Worm (Caenorhabditis elegans) whole organism, young adult: ENCODE measurements around the gene srt-33.
A peak's percentile ranks its signal among the peaks of the same experiment; 100 is the strongest.

Source experiments
- B0261.1 ChIP-seq: sonication (generic microtip); optimal IDR thresholded peaks from 2 replicates; lab custom pipeline; 2016; ENCODE audit warnings: mild to moderate bottlenecking, missing genetic modification characterization, moderate library complexity, missing compliant biosample characterization
- C17E4.6 ChIP-seq: fragments of 200-800 bp; sonication (Bioruptor generic); IDR thresholded peaks from 2 replicates; pipeline ENCODE4 v1.3.6; 2022; ENCODE audit warnings: missing genetic modification reagents, missing genetic modification characterization, missing compliant biosample characterization
- D2030.7 ChIP-seq: fragments of 200-800 bp; sonication (Bioruptor generic); IDR thresholded peaks from 2 replicates; pipeline ENCODE4 v1.3.6; 2022; ENCODE audit warnings: missing genetic modification reagents, missing genetic modification characterization, missing compliant biosample characterization
- F33H1.4 ChIP-seq: fragments of 200-800 bp; sonication (Bioruptor generic); IDR thresholded peaks from 2 replicates; pipeline ENCODE4 v1.3.6; 2022; ENCODE audit warnings: missing genetic modification reagents, missing genetic modification characterization, missing compliant biosample characterization
- F37B4.10 ChIP-seq: fragments of 200-800 bp; sonication (Bioruptor generic); IDR thresholded peaks from 2 replicates; pipeline ENCODE4 v1.3.6; 2022; ENCODE audit warnings: missing genetic modification characterization, missing compliant biosample characterization
- F39B2.1 ChIP-seq: fragments of 200-800 bp; sonication (Bioruptor generic); IDR thresholded peaks from 2 replicates; pipeline ENCODE4 v1.3.6; 2022; ENCODE audit warnings: missing genetic modification reagents, missing genetic modification characterization, missing compliant biosample characterization
- K11D2.4 ChIP-seq: fragments of 200-800 bp; sonication (Bioruptor generic); IDR thresholded peaks from 2 replicates; pipeline ENCODE4 v1.3.6; 2022; ENCODE audit warnings: missing genetic modification reagents, missing genetic modification characterization, missing compliant biosample characterization
- Y53F4B.3 ChIP-seq: fragments of 200-800 bp; sonication (Bioruptor generic); IDR thresholded peaks from 2 replicates; pipeline ENCODE4 v1.3.6; 2022; ENCODE audit warnings: missing genetic modification reagents, missing genetic modification characterization, missing compliant biosample characterization
- Y53G8AR.9 ChIP-seq: fragments of 200-800 bp; sonication (Bioruptor generic); conservative IDR thresholded peaks from 2 replicates; pipeline ENCODE4 v1.3.6; 2022; ENCODE audit warnings: missing genetic modification reagents, missing genetic modification characterization, missing compliant biosample characterization
- Y56A3A.18 ChIP-seq: fragments of 200-800 bp; sonication (Bioruptor generic); IDR thresholded peaks from 2 replicates; pipeline ENCODE4 v1.3.6; 2022; ENCODE audit warnings: missing genetic modification reagents, missing genetic modification characterization, missing compliant biosample characterization
- Y67H2A.10 ChIP-seq: fragments of 200-800 bp; sonication (Bioruptor generic); conservative IDR thresholded peaks from 2 replicates; pipeline ENCODE4 v1.3.6; 2022; ENCODE audit warnings: missing genetic modification reagents, missing genetic modification characterization, missing compliant biosample characterization
- Y79H2A.3 ChIP-seq: fragments of 200-800 bp; sonication (Bioruptor generic); conservative IDR thresholded peaks from 2 replicates; pipeline ENCODE4 v1.3.6; 2022; ENCODE audit warnings: missing genetic modification reagents, missing genetic modification characterization, missing compliant biosample characterization
- Y95B8A.8 ChIP-seq: fragments of 200-800 bp; sonication (Bioruptor generic); IDR thresholded peaks from 2 replicates; pipeline ENCODE4 v1.3.6; 2022; ENCODE audit warnings: missing genetic modification reagents, missing genetic modification characterization, missing compliant biosample characterization
- aptf-3 ChIP-seq: fragments of 200-800 bp; sonication (Bioruptor generic); IDR thresholded peaks from 2 replicates; pipeline ENCODE4 v1.3.6; 2022; ENCODE audit warnings: missing genetic modification characterization, missing compliant biosample characterization
- attf-3 ChIP-seq: fragments of 200-800 bp; sonication (Bioruptor generic); conservative IDR thresholded peaks from 2 replicates; pipeline ENCODE4 v1.3.6; 2022; ENCODE audit warnings: missing genetic modification reagents, missing genetic modification characterization, missing compliant biosample characterization
- attf-6 ChIP-seq: fragments of 200-800 bp; sonication (Bioruptor generic); IDR thresholded peaks from 2 replicates; pipeline ENCODE4 v1.3.6; 2022; ENCODE audit warnings: missing genetic modification reagents, missing genetic modification characterization, missing compliant biosample characterization
- bed-1 ChIP-seq: fragments of 200-800 bp; sonication (Bioruptor generic); IDR thresholded peaks from 2 replicates; pipeline ENCODE4 v1.3.6; 2022; ENCODE audit warnings: missing genetic modification reagents, missing genetic modification characterization, missing compliant biosample characterization
- bed-2 ChIP-seq: fragments of 200-800 bp; sonication (Bioruptor generic); IDR thresholded peaks from 2 replicates; pipeline ENCODE4 v1.3.6; 2022; ENCODE audit warnings: missing genetic modification reagents, missing genetic modification characterization, missing compliant biosample characterization
- cebp-2 ChIP-seq: fragments of 200-800 bp; sonication (Bioruptor generic); IDR thresholded peaks from 2 replicates; pipeline ENCODE4 v1.3.6; 2022; ENCODE audit warnings: missing genetic modification characterization, missing compliant biosample characterization
- ceh-100 ChIP-seq: fragments of 200-800 bp; sonication (Bioruptor generic); IDR thresholded peaks from 2 replicates; pipeline ENCODE4 v1.3.6; 2022; ENCODE audit warnings: missing genetic modification reagents, missing genetic modification characterization, missing compliant biosample characterization
- ceh-40 ChIP-seq: fragments of 200-800 bp; sonication (Bioruptor generic); IDR thresholded peaks from 2 replicates; pipeline ENCODE4 v1.3.6; 2022; ENCODE audit warnings: missing genetic modification characterization, missing compliant biosample characterization
- ceh-58 ChIP-seq: fragments of 200-800 bp; sonication (Bioruptor generic); IDR thresholded peaks from 2 replicates; pipeline ENCODE4 v1.3.6; 2022; ENCODE audit warnings: missing genetic modification characterization, missing compliant biosample characterization
- dox-1 ChIP-seq: fragments of 200-800 bp; sonication (Bioruptor generic); IDR thresholded peaks from 2 replicates; pipeline ENCODE4 v1.3.6; 2022; ENCODE audit warnings: missing genetic modification reagents, missing genetic modification characterization, missing compliant biosample characterization
- egl-18 ChIP-seq: fragments of 200-800 bp; sonication (Bioruptor generic); IDR thresholded peaks from 2 replicates; pipeline ENCODE4 v1.3.6; 2022; ENCODE audit warnings: missing genetic modification reagents, missing genetic modification characterization, missing compliant biosample characterization
- egl-44 ChIP-seq: fragments of 200-800 bp; sonication (Bioruptor generic); IDR thresholded peaks from 2 replicates; pipeline ENCODE4 v1.3.6; 2022; ENCODE audit warnings: missing genetic modification reagents, missing genetic modification characterization, missing compliant biosample characterization
- egrh-3 ChIP-seq: fragments of 200-800 bp; sonication (Bioruptor generic); IDR thresholded peaks from 2 replicates; pipeline ENCODE4 v1.3.6; 2022; ENCODE audit warnings: missing genetic modification reagents, missing genetic modification characterization, missing compliant biosample characterization
- ekl-4 ChIP-seq: fragments of 200-800 bp; sonication (Bioruptor generic); IDR thresholded peaks from 2 replicates; pipeline ENCODE4 v1.3.6; 2022; ENCODE audit warnings: missing genetic modification reagents, missing genetic modification characterization, missing compliant biosample characterization
- hmg-1.2 ChIP-seq: fragments of 200-800 bp; sonication (Bioruptor generic); IDR thresholded peaks from 2 replicates; pipeline ENCODE4 v1.3.6; 2022; ENCODE audit warnings: missing genetic modification reagents, missing genetic modification characterization, missing compliant biosample characterization
- hmg-20 ChIP-seq: fragments of 200-800 bp; sonication (Bioruptor generic); IDR thresholded peaks from 2 replicates; pipeline ENCODE4 v1.3.6; 2022; ENCODE audit warnings: missing genetic modification reagents, missing genetic modification characterization, missing compliant biosample characterization
- lin-26 ChIP-seq: fragments of 200-800 bp; sonication (Bioruptor generic); IDR thresholded peaks from 2 replicates; pipeline ENCODE4 v1.3.6; 2022; ENCODE audit warnings: missing genetic modification reagents, missing genetic modification characterization, missing compliant biosample characterization
- madf-6 ChIP-seq: fragments of 200-800 bp; sonication (Bioruptor generic); IDR thresholded peaks from 2 replicates; pipeline ENCODE4 v1.3.6; 2022; ENCODE audit warnings: missing genetic modification reagents, missing genetic modification characterization, missing compliant biosample characterization
- madf-8 ChIP-seq: fragments of 200-800 bp; sonication (Bioruptor generic); conservative IDR thresholded peaks from 2 replicates; pipeline ENCODE4 v1.3.6; 2022; ENCODE audit warnings: missing genetic modification reagents, missing genetic modification characterization, missing compliant biosample characterization
- mcd-1 ChIP-seq: fragments of 200-800 bp; sonication (Bioruptor generic); IDR thresholded peaks from 2 replicates; pipeline ENCODE4 v1.3.6; 2022; ENCODE audit warnings: missing genetic modification reagents, missing genetic modification characterization, missing compliant biosample characterization
- nfyb-1 ChIP-seq: fragments of 200-800 bp; sonication (Bioruptor generic); IDR thresholded peaks from 2 replicates; pipeline ENCODE4 v1.3.6; 2022; ENCODE audit warnings: missing genetic modification reagents, missing genetic modification characterization, missing compliant biosample characterization
- nhr-120 ChIP-seq: fragments of 200-800 bp; sonication (Bioruptor generic); IDR thresholded peaks from 2 replicates; pipeline ENCODE4 v1.3.6; 2022; ENCODE audit warnings: missing genetic modification characterization, missing compliant biosample characterization
- nhr-90 ChIP-seq: sonication (generic microtip); optimal IDR thresholded peaks from 2 replicates; lab custom pipeline; 2016; ENCODE audit warnings: missing genotype, mild to moderate bottlenecking, missing genetic modification characterization, missing compliant biosample characterization
- pbrm-1 ChIP-seq: fragments of 200-800 bp; sonication (Bioruptor generic); IDR thresholded peaks from 2 replicates; pipeline ENCODE4 v1.3.6; 2022; ENCODE audit warnings: missing genetic modification reagents, missing genetic modification characterization, missing compliant biosample characterization
- rcor-1 ChIP-seq: fragments of 200-800 bp; sonication (Bioruptor generic); IDR thresholded peaks from 2 replicates; pipeline ENCODE4 v1.3.6; 2022; ENCODE audit warnings: missing genetic modification reagents, missing genetic modification characterization, missing compliant biosample characterization
- rpc-1 ChIP-seq, 2 experiments: fragments of 150-350 bp in 1 of 2; sonication (generic microtip) in 1 of 2; optimal IDR thresholded peaks; 2 replicates each; lab custom pipeline; 2014 to 2018; ENCODE audit warnings: missing biosample characterization in 1 of 2, missing genetic modification characterization in 1 of 2, missing genetic modification reagents in 1 of 2, missing genotype in 1 of 2
- sea-2 ChIP-seq: fragments of 200-800 bp; sonication (Bioruptor generic); IDR thresholded peaks from 2 replicates; pipeline ENCODE4 v1.3.6; 2022; ENCODE audit warnings: missing genetic modification characterization, missing compliant biosample characterization
- tbp1 ChIP-seq: fragments of 200-800 bp; sonication (Bioruptor generic); optimal IDR thresholded peaks from 2 replicates; lab custom pipeline; 2018; ENCODE audit warnings: mild to moderate bottlenecking, missing genetic modification characterization, missing compliant biosample characterization
- ztf-25 ChIP-seq: fragments of 200-800 bp; sonication (Bioruptor generic); IDR thresholded peaks from 2 replicates; pipeline ENCODE4 v1.3.6; 2022; ENCODE audit warnings: missing genetic modification reagents, missing genetic modification characterization, missing compliant biosample characterization
- ztf-28 ChIP-seq: fragments of 200-800 bp; sonication (Bioruptor generic); IDR thresholded peaks from 2 replicates; pipeline ENCODE4 v1.3.6; 2022; ENCODE audit warnings: missing genetic modification reagents, missing genetic modification characterization, missing compliant biosample characterization

Gene srt-33

DNA sequence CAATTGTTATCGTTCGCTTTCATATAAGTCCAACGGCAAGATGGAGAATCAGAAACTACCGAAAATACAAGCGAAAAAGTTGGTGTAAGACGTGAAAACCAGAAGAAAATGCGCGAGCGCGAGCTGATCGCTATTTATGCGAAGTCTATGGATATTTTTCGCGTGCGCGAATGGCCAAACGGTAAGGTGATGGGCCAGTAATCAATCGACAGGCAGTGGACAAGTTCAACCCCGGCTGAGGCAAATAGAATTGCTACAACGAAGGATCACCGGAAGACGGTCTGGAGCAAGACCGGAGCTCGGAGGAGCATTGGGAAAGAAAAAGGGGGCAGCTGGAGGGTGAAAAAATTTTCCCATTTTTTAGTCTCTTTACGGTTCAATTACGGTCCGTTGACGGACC is 42.2 kb downstream of the srt-33 start:
- peak; percentile 57; the same call in 1 of the 2 replicates for TF ChIP-seq nfyb-1 (GFP tag; lab: Robert Waterston, UW)
- 0 out of 2 replicates have a peak, but pooled peaks have one; percentile 14 for TF ChIP-seq egl-18
- TF ChIP-seq bed-2 (GFP tag; lab: Robert Waterston, UW): peak; percentile 85
- TF ChIP-seq cebp-2 (GFP tag; lab: Robert Waterston, UW): peak; percentile 96
- TF ChIP-seq aptf-3 (GFP tag; lab: Robert Waterston, UW): peak; percentile 90
- TF ChIP-seq nhr-120 (GFP tag; lab: Robert Waterston, UW): 0 out of 2 replicates have a peak, but pooled peaks have one; percentile 86
- TF ChIP-seq Y95B8A.8: peak; percentile 68; the same call in 1 of the 2 replicates
- TF ChIP-seq dox-1 (GFP tag; lab: Robert Waterston, UW): peak; percentile 87
- TF ChIP-seq madf-6 (GFP tag; lab: Robert Waterston, UW): peak; percentile 71
- 0 out of 2 replicates have a peak, but pooled peaks have one; percentile 29 for TF ChIP-seq ztf-28 (GFP tag; lab: Robert Waterston, UW)
- TF ChIP-seq pbrm-1: peak; percentile 79
- TF ChIP-seq Y56A3A.18 (GFP tag; lab: Robert Waterston, UW): peak; percentile 80
- TF ChIP-seq D2030.7 (GFP tag; lab: Robert Waterston, UW): peak; percentile 94
- 0 out of 2 replicates have a peak, but pooled peaks have one; percentile 9 for TF ChIP-seq Y67H2A.10 (GFP tag; lab: Robert Waterston, UW)
- peak; percentile 84; the same call in 1 of the 2 replicates for TF ChIP-seq sea-2
- peak; percentile 64; the same call in 1 of the 2 replicates for TF ChIP-seq Y53G8AR.9 (GFP tag; lab: Robert Waterston, UW)
- TF ChIP-seq hmg-1.2 (GFP tag; lab: Robert Waterston, UW): peak; percentile 72
- TF ChIP-seq mcd-1: peak; percentile 61
- peak; percentile 78 for TF ChIP-seq ekl-4 (GFP tag; lab: Robert Waterston, UW)
- 0 out of 2 replicates have a peak, but pooled peaks have one; percentile 21 for TF ChIP-seq C17E4.6
- TF ChIP-seq B0261.1: peak; percentile 52
- TF ChIP-seq rcor-1 (GFP tag; lab: Robert Waterston, UW): peak; percentile 59
- TF ChIP-seq egl-44 (GFP tag; lab: Robert Waterston, UW): peak; percentile 91
- TF ChIP-seq F37B4.10 (GFP tag; lab: Robert Waterston, UW): 0 out of 2 replicates have a peak, but pooled peaks have one; percentile 52
- TF ChIP-seq ceh-100 (GFP tag; lab: Robert Waterston, UW): peak; percentile 67; the same call in 1 of the 2 replicates
- 0 out of 2 replicates have a peak, but pooled peaks have one; percentile 78 for TF ChIP-seq bed-1 (GFP tag; lab: Robert Waterston, UW)
- peak; percentile 46 for TF ChIP-seq egrh-3 (GFP tag; lab: Robert Waterston, UW)
- peak; percentile 99 for TF ChIP-seq lin-26 (GFP tag; lab: Robert Waterston, UW)
- peak; percentile 95 for TF ChIP-seq ztf-25
- TF ChIP-seq F39B2.1 (GFP tag; lab: Robert Waterston, UW): peak; percentile 75
- TF ChIP-seq ceh-58 (GFP tag; lab: Robert Waterston, UW): peak; percentile 95
- TF ChIP-seq ceh-40 (GFP tag; lab: Robert Waterston, UW): peak; percentile 68; the same call in 1 of the 2 replicates
- peak; percentile 81 for TF ChIP-seq tbp1 (GFP tag; lab: Kevin White, UChicago)
- TF ChIP-seq attf-6 (GFP tag; lab: Robert Waterston, UW): peak; percentile 87
- 0 out of 2 replicates have a peak, but pooled peaks have one; percentile 35 for TF ChIP-seq attf-3 (GFP tag; lab: Robert Waterston, UW)
- TF ChIP-seq K11D2.4 (GFP tag; lab: Robert Waterston, UW): 0 out of 2 replicates have a peak, but pooled peaks have one; percentile 33
- peak; percentile 31 for TF ChIP-seq nhr-90 (tag; lab: Kevin White, UChicago)
- TF ChIP-seq Y53F4B.3 (GFP tag; lab: Robert Waterston, UW): 0 out of 2 replicates have a peak, but pooled peaks have one; percentile 18
- peak; percentile 60; the same call in 1 of the 2 replicates for TF ChIP-seq hmg-20
- TF ChIP-seq madf-8 (GFP tag; lab: Robert Waterston, UW): peak; percentile 53
- TF ChIP-seq F33H1.4 (GFP tag; lab: Robert Waterston, UW): peak; percentile 57
- peak; percentile 35 for TF ChIP-seq rpc-1 (optimal IDR thresholded peaks at IDR 0.05; lab: Kevin White, UChicago)
- peak; percentile 65 for TF ChIP-seq rpc-1 (tag; optimal IDR thresholded peaks at IDR 0.05; lab: Kevin White, UChicago)
- 0 out of 2 replicates have a peak, but pooled peaks have one; percentile 18 for TF ChIP-seq Y79H2A.3 (GFP tag; lab: Robert Waterston, UW)
